Fruit fly (Drosophila melanogaster) S2 (cell line): ENCODE results near the gene spdi.
"Not testable (repeated sequence)": the region's sequence is repeated elsewhere in the genome, so short reads cannot be mapped to it uniquely, and the experiment has no call there.

Experiments used
- CG8478 ChIP-seq: fragments of >200 bp; optimal IDR thresholded peaks from 2 replicates; lab custom pipeline; 2018
- CTCF ChIP-seq, 2 experiments: fragments of >200 bp; optimal IDR thresholded peaks; 2 replicates each; lab custom pipeline; 2018

The spdi gene

DNA sequence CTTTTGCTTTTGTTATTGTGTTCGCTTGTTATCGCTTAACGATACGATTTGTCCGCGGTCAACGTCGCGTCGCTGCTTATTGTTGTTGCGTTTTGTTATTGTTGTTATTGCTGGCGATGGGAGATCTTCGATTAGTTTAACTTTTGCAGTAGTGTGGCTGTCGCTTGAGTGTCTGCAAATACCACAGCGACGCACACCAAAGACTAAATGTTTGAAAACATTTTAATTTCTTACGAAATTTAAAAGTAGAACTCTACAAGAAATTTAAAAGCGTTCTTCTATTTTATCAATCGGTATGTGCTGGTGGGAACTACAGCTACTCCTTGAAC is at the start of gene spdi:
spdi (minus strand) TSS at position 94 of the 329 bp plus-strand sequence.
- TF ChIP-seq CG8478 (lab: Kevin White, UChicago) (no peak), CTCF (optimal IDR thresholded peaks at IDR 0.05; lab: Kevin White, UChicago) (no peak)

DNA sequence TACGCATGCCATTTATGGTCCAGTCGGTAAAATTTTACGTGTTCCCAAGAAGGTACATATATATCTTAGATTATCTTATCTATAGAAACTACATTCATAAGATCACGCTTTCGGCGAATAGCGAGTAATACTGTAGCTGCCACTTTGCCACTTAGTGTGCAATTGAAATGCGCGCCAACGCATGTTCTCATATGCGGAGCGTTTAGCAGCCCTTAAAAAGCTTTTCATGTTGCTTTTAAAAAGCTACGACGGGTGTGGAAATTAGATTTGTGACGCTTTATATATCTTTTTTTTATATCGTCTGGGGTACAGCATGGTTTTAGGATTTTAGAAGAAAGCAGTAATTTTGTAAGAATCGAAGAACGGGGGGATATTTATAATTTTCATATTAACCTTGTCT is 38.0 kb upstream of the spdi start:
- TF ChIP-seq CG8478 (lab: Kevin White, UChicago), result no peak
- no peak for TF ChIP-seq CTCF (optimal IDR thresholded peaks at IDR 0.05; lab: Kevin White, UChicago)

DNA sequence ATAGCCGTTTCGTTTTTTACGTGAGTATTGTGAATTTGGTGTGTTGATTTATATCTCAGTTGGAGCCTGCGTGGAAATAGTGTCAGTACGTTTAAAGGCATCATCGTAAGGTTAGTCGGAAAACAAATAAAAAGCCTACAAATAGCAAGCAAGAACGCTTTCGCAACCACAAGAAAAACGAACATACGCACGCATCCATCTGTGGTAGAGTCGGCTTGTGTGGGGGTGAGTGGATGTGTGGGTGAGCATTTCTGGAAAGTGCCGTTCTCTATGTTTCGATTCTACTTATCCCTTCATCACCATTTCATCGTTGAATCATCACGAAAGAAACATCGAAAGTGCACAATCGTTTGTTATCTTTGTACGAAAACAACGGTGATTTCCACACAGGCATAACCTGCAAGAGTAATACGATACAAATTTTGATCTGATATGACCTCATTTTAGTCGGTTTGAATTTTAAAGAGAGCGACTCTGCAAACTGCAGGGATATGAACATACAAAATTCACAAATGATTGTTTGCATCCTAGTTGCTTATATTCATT is 36.5 kb upstream of the spdi start:
- no peak for TF ChIP-seq CTCF (optimal IDR thresholded peaks at IDR 0.05; lab: Kevin White, UChicago)
- TF ChIP-seq CG8478 (lab: Kevin White, UChicago), result no peak

DNA sequence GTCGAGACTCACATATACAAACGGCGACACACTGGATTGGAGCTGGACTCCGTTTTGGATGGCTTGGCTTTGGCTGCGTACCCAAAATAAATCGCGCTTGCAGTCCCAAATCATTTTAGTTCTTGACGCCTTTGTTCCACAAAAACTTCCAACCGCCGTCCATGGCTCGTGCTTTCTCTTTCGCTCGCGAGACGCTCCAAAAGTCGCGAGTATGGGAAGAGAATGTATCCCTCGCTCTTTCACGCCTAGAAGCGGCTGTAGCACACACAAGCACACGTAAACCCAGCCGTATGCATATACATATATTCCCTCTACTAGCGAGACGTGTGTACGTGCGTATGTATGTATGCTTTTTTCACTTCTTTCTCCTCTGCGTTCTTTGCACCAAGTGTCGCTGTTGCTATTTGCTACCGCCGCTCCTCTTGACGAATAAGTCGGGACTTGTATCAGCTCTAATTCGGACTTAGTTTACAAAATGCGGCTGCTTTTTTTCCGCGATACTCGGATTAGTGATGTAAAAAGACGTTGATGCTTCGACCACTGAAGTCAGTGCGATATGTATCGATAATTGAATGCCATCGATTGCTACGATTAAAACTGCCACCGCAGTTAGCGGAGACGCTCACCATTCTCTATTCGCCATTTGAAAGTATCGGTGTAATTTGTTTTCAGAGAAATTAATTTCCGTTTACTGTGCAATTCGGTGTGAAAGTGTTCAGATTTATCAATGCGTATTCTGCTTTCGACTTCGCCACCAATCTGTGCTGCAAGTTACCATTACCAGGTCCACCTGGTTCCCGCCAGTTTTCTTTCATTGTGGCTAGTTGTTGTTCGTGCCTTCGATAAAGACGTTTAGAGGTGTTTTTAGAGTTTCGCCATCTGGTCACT is 35.7 kb upstream of the spdi start, which contains the start of the genes Hmt4-20 and SkpA:
Hmt4-20 (minus strand) TSS at position 542 of the 888 bp plus-strand sequence.
SkpA (plus strand) TSS at position 623 of the 888 bp plus-strand sequence.
- peak; percentile 42 to 62 for TF ChIP-seq CTCF (optimal IDR thresholded peaks at IDR 0.05; lab: Kevin White, UChicago)
- no peak for TF ChIP-seq CG8478 (lab: Kevin White, UChicago)

DNA sequence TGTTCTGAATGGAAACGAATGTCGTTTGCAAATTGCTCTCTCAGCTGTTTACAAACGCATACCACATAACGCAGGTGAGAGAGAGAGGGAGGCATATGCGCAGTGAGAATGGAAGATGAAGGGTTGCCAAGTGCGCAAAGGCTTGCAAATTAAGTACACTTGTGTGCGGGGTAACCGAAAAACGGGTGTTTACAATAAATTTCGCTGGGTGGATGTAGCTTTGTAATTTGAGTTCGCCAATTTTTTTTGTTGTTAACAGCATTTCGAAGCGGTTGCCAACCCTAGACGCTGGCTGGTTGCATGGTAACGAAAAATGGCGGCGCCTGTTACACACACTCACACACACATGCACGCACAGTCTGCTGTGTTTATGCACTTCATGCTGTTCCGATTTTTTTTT is 35.0 kb upstream of the spdi start:
- TF ChIP-seq CG8478 (lab: Kevin White, UChicago) (no peak), CTCF (optimal IDR thresholded peaks at IDR 0.05; lab: Kevin White, UChicago) (no peak)

DNA sequence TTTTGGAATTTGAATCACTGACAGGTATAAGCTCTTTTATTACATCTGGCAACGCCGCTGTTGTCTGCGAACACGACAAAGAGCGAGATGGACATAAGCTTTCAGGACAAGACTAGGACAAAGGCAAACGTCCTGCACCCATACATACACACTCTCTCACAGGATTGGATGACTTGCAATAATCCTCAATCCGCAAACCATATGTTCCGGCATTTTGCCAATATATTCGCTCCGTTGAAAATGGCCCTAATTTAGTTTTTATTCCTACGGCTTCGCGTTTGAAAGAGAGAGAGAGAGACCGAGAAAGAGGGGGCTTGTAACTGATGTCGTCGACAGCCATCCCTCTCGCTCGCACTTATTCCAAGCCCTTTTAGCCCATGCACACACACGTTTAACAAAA is 34.2 kb upstream of the spdi start:
- TF ChIP-seq CG8478 (lab: Kevin White, UChicago), result no peak
- no peak for TF ChIP-seq CTCF (optimal IDR thresholded peaks at IDR 0.05; lab: Kevin White, UChicago)

DNA sequence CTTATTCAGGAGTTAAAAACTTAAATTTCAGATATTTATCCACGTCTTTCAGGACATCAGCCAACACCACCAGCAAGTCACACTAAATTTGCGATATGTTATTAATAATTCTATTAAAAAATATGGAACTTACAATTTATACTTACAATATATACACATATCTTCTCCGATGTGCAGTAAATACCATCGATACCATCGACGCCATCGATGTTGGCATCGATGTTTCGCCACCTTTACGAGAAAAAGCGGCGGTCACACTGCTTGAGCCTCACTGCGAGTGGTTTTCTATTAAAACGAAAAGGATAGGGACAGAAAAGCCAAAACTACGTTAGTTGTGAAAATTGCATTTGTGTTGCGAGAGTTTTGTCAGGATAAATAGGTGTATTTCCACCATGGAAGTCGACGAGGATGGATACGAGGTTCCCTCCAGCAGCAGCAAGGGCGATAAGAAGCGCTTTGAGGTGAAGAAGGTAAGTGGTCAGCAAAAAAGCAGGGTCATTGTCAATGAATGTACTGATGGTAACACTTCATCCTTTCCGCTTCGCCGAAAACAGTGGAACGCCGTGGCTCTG is 27.1 kb upstream of the spdi start, which contains the start of gene Roc1a:
Roc1a (plus strand) TSS at position 249 of the 572 bp plus-strand sequence.
- TF ChIP-seq CTCF (optimal IDR thresholded peaks at IDR 0.05; lab: Kevin White, UChicago), result no peak
- no peak for TF ChIP-seq CG8478 (lab: Kevin White, UChicago)

DNA sequence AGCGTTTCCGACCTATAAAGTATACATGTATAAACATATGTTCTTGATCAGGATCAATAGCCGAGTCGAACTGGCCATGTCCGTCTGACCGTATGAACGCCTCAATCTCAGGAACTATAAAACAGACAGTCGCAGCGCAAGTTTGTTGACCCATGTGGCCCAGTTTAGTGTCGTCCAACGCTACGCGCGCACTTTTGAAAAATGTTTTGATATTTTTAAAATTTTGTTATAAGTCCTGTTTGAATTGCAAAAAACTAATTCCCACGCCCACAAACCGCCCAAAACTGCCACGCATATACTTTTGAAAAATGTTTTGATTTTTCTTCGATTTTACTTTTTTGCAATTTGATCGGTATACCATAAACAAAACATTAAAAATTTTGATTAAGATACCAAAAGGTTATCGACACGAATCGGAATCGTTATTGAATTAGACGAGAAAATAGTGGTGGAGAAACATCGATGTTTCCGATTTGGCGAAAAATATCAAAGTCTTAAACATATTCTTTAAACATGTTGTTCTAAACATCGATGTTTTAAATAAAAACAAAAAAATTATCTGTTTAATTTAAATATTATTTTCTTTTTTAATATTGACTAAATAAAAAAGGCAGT is 26.5 kb upstream of the spdi start:
- TF ChIP-seq CG8478 (lab: Kevin White, UChicago) (no peak), CTCF (optimal IDR thresholded peaks at IDR 0.05; lab: Kevin White, UChicago) (no peak)

DNA sequence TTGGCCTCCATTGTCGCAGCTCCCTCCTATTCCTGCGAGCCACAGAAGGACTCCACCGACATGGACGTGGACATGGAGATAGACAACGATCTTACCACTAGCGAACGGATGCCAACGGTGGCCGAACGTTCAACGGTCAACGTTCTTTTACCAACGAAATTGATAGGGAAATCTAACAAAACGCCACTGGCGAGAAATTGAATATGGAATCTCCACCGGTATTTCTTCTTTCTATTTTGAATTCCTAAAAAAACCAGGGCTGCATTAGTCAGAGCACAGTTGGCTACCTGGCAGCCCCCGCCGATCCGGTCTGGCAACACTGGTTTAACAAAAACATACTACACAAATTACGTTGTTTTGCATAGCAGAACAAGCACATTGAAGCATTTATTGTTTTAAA is 24.5 kb upstream of the spdi start, which contains the start of gene CG13367:
CG13367 (plus strand) TSS at position 301 of the 400 bp plus-strand sequence.
- TF ChIP-seq CG8478 (lab: Kevin White, UChicago); CTCF (optimal IDR thresholded peaks at IDR 0.05; lab: Kevin White, UChicago): not testable (repeated sequence)

DNA sequence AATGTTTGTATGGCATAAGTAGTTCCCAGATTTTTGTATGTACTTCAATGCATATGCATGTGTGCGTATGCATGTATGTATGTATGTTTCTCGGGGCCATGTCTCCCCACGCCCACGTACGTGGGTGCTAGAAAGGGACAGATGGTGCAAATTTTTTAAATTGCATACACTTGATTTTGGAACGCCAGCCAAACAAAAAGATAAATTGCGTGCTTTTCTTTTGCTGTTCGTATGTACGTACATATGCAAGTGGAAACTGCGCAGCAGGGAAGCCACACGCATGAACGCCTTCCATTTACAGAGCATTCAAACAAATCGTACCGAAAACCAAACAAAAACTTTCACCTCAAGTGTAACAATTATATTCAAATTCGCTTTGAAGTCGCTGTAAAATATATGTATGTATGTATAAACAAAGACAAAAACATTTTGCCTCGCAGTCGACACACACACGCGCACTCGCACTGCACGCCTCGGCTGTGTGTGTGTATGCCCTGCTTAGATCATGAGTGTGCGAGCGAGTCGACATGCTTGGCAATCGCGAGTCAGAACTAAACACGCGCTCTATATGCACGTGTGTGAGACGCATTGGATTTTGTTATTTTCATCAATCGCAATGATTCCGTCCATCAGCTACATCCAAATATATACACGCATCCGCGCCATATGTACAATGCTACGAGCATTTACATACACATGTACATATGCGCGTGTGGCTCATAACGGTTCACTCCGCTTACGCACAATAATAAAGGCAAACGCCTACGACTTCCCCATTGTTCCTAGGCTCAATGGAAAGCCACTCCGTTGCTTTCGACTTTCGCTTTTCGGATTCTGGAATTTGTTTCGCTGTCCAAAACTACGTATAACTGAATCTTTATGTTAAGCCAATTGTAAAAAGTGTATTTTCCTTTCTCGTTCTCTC is 16.9 kb upstream of the spdi start:
- peak in 1 of 2 experiments; percentile 9 for TF ChIP-seq CTCF (optimal IDR thresholded peaks at IDR 0.05; lab: Kevin White, UChicago)
- TF ChIP-seq CG8478 (lab: Kevin White, UChicago), result no peak

DNA sequence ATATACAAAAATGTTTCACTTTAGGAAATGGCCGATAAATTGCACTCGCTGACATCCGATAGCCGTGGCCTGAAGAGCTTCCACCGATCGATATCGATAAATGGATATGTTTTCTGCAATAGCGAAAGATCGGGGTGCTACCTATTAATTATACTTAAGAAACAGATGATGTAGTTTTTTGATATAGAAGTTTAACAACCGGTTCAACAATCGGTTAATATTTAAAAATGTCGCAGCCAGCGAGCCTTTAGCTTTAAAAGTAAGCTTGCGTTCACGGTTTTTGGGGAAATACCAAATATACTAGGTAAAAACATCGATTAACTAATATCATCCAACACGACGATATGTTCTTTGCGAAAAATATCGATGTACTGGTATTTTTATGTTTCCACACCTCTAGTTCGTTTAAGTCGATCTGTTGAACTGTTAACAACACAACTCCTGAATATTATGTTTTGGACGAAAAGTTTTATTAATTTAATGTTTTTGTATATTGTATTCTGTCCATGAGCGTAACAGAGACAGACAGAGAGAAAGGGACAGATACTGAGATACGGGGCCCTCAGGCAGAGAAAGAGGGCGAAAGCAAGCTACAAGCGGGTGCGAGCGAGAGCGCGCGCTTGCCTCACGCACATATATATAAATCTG is 15.6 kb upstream of the spdi start, which contains the start of gene Dredd:
Dredd (minus strand) TSS at position 51 of the 648 bp plus-strand sequence.
- no peak for TF ChIP-seq CG8478 (lab: Kevin White, UChicago)
- TF ChIP-seq CTCF (optimal IDR thresholded peaks at IDR 0.05; lab: Kevin White, UChicago), result no peak

DNA sequence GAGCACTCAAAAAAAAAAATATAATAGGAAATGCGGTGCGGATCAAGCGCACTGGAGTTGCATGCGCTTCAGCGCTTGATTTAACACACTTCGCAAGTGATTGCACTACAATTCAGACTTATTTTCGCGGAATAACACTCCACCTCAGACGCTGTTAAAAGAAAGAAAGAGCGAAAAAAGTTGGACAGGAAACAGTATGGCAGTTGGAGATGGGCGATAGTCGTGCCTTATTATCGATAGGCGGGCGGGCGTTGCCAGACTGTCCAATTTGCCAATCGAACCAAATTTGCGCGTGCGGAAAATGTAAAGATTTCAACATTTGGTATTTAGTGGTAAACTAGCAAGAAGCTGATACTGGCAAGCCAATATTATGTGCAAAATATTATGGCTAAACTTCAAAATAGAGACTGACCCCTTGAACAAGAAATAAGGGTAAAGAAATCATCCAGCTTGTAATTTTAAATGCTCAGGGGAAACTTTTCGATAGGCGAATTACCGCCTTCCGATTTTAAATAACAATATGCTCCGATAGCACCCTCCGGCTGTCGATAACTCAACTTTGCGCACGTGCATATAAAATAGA is 9.3 kb upstream of the spdi start, which contains the start of the genes RpL36 and Mybbp1A:
RpL36 (minus strand) TSS at position 245 of the 583 bp plus-strand sequence.
Mybbp1A (plus strand) TSS at position 535 of the 583 bp plus-strand sequence.
- TF ChIP-seq CG8478 (lab: Kevin White, UChicago) (no peak), CTCF (optimal IDR thresholded peaks at IDR 0.05; lab: Kevin White, UChicago) (peak; percentile 22 to 26)
